Fruit fly (Drosophila melanogaster) whole organism, embryonic: Measurements from ENCODE around the gene CG1943.
A peak's percentile ranks its signal among the peaks of the same experiment; 100 is the strongest.

ENCODE experiments used
- Adf1 ChIP-seq: fragments of 200-800 bp; sonication (Bioruptor generic); IDR thresholded peaks from 2 replicates; pipeline ENCODE4 v1.3.6; 2022; ENCODE audit warnings: missing biosample characterization, missing genetic modification characterization
- Awh ChIP-seq: fragments of 200-800 bp; sonication (Bioruptor generic); IDR thresholded peaks from 2 replicates; pipeline ENCODE4, ENCODE4 v1.3.6; 2022; ENCODE audit warnings: missing biosample characterization, missing genetic modification characterization
- Bgb ChIP-seq: fragments of 200-800 bp; sonication (Bioruptor generic); IDR thresholded peaks from 2 replicates; pipeline ENCODE4 v1.3.6; 2022; ENCODE audit warnings: missing biosample characterization, missing genetic modification characterization; ENCODE audit not compliant: partially characterized antibody
- Bteb2 ChIP-seq: fragments of 200-800 bp; sonication (Bioruptor generic); optimal IDR thresholded peaks from 2 replicates; lab custom pipeline; 2016; ENCODE audit warnings: missing biosample characterization, missing genetic modification characterization
- C15 ChIP-seq: fragments of 200-800 bp; sonication (Bioruptor generic); IDR thresholded peaks from 3 replicates; pipeline ENCODE4 v1.3.6; 2022; ENCODE audit warnings: missing biosample characterization, missing genetic modification characterization
- CG11093 ChIP-seq: fragments of 200-800 bp; sonication (Bioruptor generic); IDR thresholded peaks from 3 replicates; pipeline ENCODE4 v1.3.6; 2022; ENCODE audit warnings: missing biosample characterization, missing genetic modification characterization
- CG11560 ChIP-seq: fragments of 200-800 bp; sonication (Bioruptor generic); IDR thresholded peaks from 3 replicates; pipeline ENCODE4 v1.3.6; 2022; ENCODE audit warnings: missing biosample characterization, missing genetic modification characterization
- CG12071 ChIP-seq: fragments of 200-800 bp; sonication (Bioruptor generic); optimal IDR thresholded peaks from 3 replicates; lab custom pipeline; 2018; ENCODE audit warnings: missing biosample characterization, mild to moderate bottlenecking, missing genetic modification characterization
- CG1233 ChIP-seq: fragments of 200-800 bp; sonication (Bioruptor generic); optimal IDR thresholded peaks from 4 replicates; lab custom pipeline; 2018; ENCODE audit warnings: missing biosample characterization, mild to moderate bottlenecking, missing genetic modification characterization
- CG14667 ChIP-seq: fragments of 200-800 bp; sonication (Bioruptor generic); IDR thresholded peaks from 2 replicates; pipeline ENCODE4 v1.3.6; 2022; ENCODE audit warnings: missing biosample characterization, missing genetic modification characterization
- CG15269 ChIP-seq: fragments of 200-800 bp; sonication (Bioruptor generic); optimal IDR thresholded peaks from 2 replicates; lab custom pipeline; 2018; ENCODE audit warnings: missing biosample characterization, mild to moderate bottlenecking, missing genetic modification characterization, moderate library complexity
- CG17568 ChIP-seq: fragments of 200-800 bp; sonication (Bioruptor generic); optimal IDR thresholded peaks from 2 replicates; lab custom pipeline; 2018; ENCODE audit warnings: missing biosample characterization, mild to moderate bottlenecking, missing genetic modification characterization, moderate library complexity
- CG17612 ChIP-seq: fragments of 200-800 bp; sonication (Bioruptor generic); IDR thresholded peaks from 2 replicates; pipeline ENCODE4 v1.3.6; 2022; ENCODE audit warnings: missing biosample characterization, missing genetic modification characterization
- CG18011 ChIP-seq: fragments of 200-800 bp; sonication (Bioruptor generic); optimal IDR thresholded peaks from 2 replicates; lab custom pipeline; 2017; ENCODE audit warnings: missing biosample characterization, missing genetic modification characterization, mild to moderate bottlenecking, moderate library complexity, missing genotype
- CG32767 ChIP-seq: fragments of 200-800 bp; sonication (Bioruptor generic); IDR thresholded peaks from 2 replicates; pipeline ENCODE4 v1.3.6; 2022; ENCODE audit warnings: missing biosample characterization, missing genetic modification characterization
- CG33213 ChIP-seq: fragments of 200-800 bp; sonication (Bioruptor generic); optimal IDR thresholded peaks from 3 replicates; lab custom pipeline; 2016; ENCODE audit warnings: missing biosample characterization, missing genetic modification characterization
- CG4282 ChIP-seq: fragments of 200-800 bp; sonication (Bioruptor generic); optimal IDR thresholded peaks from 2 replicates; lab custom pipeline; 2016; ENCODE audit warnings: missing biosample characterization, missing genetic modification characterization
- CG5953 ChIP-seq: fragments of 200-800 bp; sonication (Bioruptor generic); IDR thresholded peaks from 2 replicates; pipeline ENCODE4 v1.3.6; 2022; ENCODE audit warnings: missing biosample characterization, missing genetic modification characterization
- CG8478 ChIP-seq: fragments of >200 bp; optimal IDR thresholded peaks from 2 replicates; lab custom pipeline; 2018
- CG9215 ChIP-seq: fragments of 200-800 bp; sonication (Bioruptor generic); IDR thresholded peaks from 2 replicates; pipeline ENCODE4 v1.3.6; 2022; ENCODE audit warnings: missing biosample characterization, missing genetic modification characterization
- CG9797 ChIP-seq: fragments of 200-800 bp; sonication (Bioruptor generic); optimal IDR thresholded peaks from 3 replicates; lab custom pipeline; 2018; ENCODE audit warnings: missing biosample characterization, mild to moderate bottlenecking, missing genetic modification characterization
- Dip3 ChIP-seq: fragments of 200-800 bp; sonication (Bioruptor generic); optimal IDR thresholded peaks from 3 replicates; lab custom pipeline; 2016; ENCODE audit warnings: missing biosample characterization, missing genetic modification characterization
- Ets97D ChIP-seq: fragments of 200-800 bp; sonication (Bioruptor generic); optimal IDR thresholded peaks from 3 replicates; lab custom pipeline; 2016; ENCODE audit warnings: missing biosample characterization, missing genetic modification characterization
- Fer3 ChIP-seq: fragments of 200-800 bp; sonication (Bioruptor generic); optimal IDR thresholded peaks from 2 replicates; lab custom pipeline; 2018; ENCODE audit warnings: missing biosample characterization, mild to moderate bottlenecking, missing genetic modification characterization, moderate library complexity
- H15 ChIP-seq: fragments of 200-800 bp; sonication (Bioruptor generic); IDR thresholded peaks from 3 replicates; pipeline ENCODE4 v1.3.6; 2022; ENCODE audit warnings: missing biosample characterization, missing genetic modification characterization
- H2.0 ChIP-seq: fragments of 200-800 bp; sonication (Bioruptor generic); IDR thresholded peaks from 2 replicates; pipeline ENCODE4 v1.3.6; 2022; ENCODE audit warnings: missing biosample characterization, missing genetic modification characterization
- Hey ChIP-seq: fragments of 200-800 bp; sonication (Bioruptor generic); optimal IDR thresholded peaks from 3 replicates; lab custom pipeline; 2018; ENCODE audit warnings: missing biosample characterization, mild to moderate bottlenecking, missing genetic modification characterization
- Kr ChIP-seq: fragments of 200-800 bp; sonication (Bioruptor generic); optimal IDR thresholded peaks from 2 replicates; lab custom pipeline; 2017; ENCODE audit warnings: missing biosample characterization, mild to moderate bottlenecking, missing genetic modification characterization
- Lhr ChIP-seq: fragments of 200-800 bp; sonication (Bioruptor generic); optimal IDR thresholded peaks from 3 replicates; lab custom pipeline; 2017; ENCODE audit warnings: mild to moderate bottlenecking, missing biosample characterization, missing genetic modification reagents, missing genetic modification characterization
- NK7.1 ChIP-seq: fragments of 200-800 bp; sonication (Bioruptor generic); optimal IDR thresholded peaks from 3 replicates; lab custom pipeline; 2016; ENCODE audit warnings: missing biosample characterization, missing genetic modification characterization
- Ptx1 ChIP-seq: fragments of 200-800 bp; sonication (Bioruptor generic); IDR thresholded peaks from 2 replicates; pipeline ENCODE4 v1.3.6; 2022; ENCODE audit warnings: missing biosample characterization, missing genetic modification characterization
- aop ChIP-seq: fragments of 200-800 bp; sonication (Bioruptor generic); IDR thresholded peaks from 2 replicates; pipeline ENCODE4 v1.3.6; 2022; ENCODE audit warnings: missing biosample characterization, missing genetic modification characterization
- bowl ChIP-seq: fragments of 200-800 bp; sonication (Bioruptor generic); IDR thresholded peaks from 2 replicates; pipeline ENCODE4 v1.3.6; 2022; ENCODE audit warnings: missing biosample characterization, missing genetic modification characterization
- chn ChIP-seq: fragments of 200-800 bp; sonication (Bioruptor generic); optimal IDR thresholded peaks from 2 replicates; lab custom pipeline; 2016; ENCODE audit warnings: missing biosample characterization, missing genetic modification characterization
- dm ChIP-seq: fragments of 200-800 bp; sonication (Bioruptor generic); optimal IDR thresholded peaks from 3 replicates; lab custom pipeline; 2016; ENCODE audit warnings: missing biosample characterization, missing genetic modification characterization
- dmrt11E ChIP-seq: fragments of 200-800 bp; sonication (Bioruptor generic); optimal IDR thresholded peaks from 3 replicates; lab custom pipeline; 2018; ENCODE audit warnings: missing biosample characterization, mild to moderate bottlenecking, missing genetic modification characterization, moderate library complexity
- dysf ChIP-seq: fragments of 200-800 bp; sonication (Bioruptor generic); IDR thresholded peaks from 3 replicates; pipeline ENCODE4 v1.3.6; 2022; ENCODE audit warnings: missing biosample characterization, missing genetic modification characterization
- ind ChIP-seq: fragments of 200-800 bp; sonication (Bioruptor generic); optimal IDR thresholded peaks from 3 replicates; lab custom pipeline; 2016; ENCODE audit warnings: missing biosample characterization, missing genetic modification characterization
- kah ChIP-seq: fragments of 200-800 bp; sonication (Bioruptor generic); optimal IDR thresholded peaks from 2 replicates; lab custom pipeline; 2018; ENCODE audit warnings: missing biosample characterization, mild to moderate bottlenecking, missing genetic modification characterization
- kni ChIP-seq: fragments of 200-800 bp; sonication (Bioruptor generic); optimal IDR thresholded peaks from 3 replicates; lab custom pipeline; 2017; ENCODE audit warnings: mild to moderate bottlenecking, missing biosample characterization, missing genetic modification reagents, missing genetic modification characterization
- lbe ChIP-seq: fragments of 200-800 bp; sonication (Bioruptor generic); optimal IDR thresholded peaks from 2 replicates; lab custom pipeline; 2016; ENCODE audit warnings: missing biosample characterization, mild to moderate bottlenecking, missing genetic modification characterization
- pfk ChIP-seq: fragments of 200-800 bp; sonication (Bioruptor generic); optimal IDR thresholded peaks from 2 replicates; lab custom pipeline; 2018; ENCODE audit warnings: missing biosample characterization, mild to moderate bottlenecking, missing genetic modification characterization, moderate library complexity
- pros ChIP-seq: fragments of 200-800 bp; sonication (Bioruptor generic); optimal IDR thresholded peaks from 3 replicates; lab custom pipeline; 2019; ENCODE audit warnings: missing biosample characterization, mild to moderate bottlenecking, missing genetic modification characterization, moderate library complexity
- psq ChIP-seq: fragments of 200-800 bp; sonication (Bioruptor generic); optimal IDR thresholded peaks from 2 replicates; lab custom pipeline; 2017; ENCODE audit warnings: missing biosample characterization, missing genetic modification characterization
- sc ChIP-seq, 3 experiments: fragments of >200 bp in 2 of 3; fragments of 200-800 bp in 1 of 3; sonication (Bioruptor generic) in 1 of 3; optimal IDR thresholded peaks; 2 replicates in 2 of 3; 3 replicates in 1 of 3; lab custom pipeline; 2017; ENCODE audit warnings: mild to moderate bottlenecking in 1 of 3, missing biosample characterization in 1 of 3, missing genetic modification characterization in 1 of 3, missing genetic modification reagents in 1 of 3
- sens ChIP-seq: fragments of 200-800 bp; sonication (Bioruptor generic); peaks from one replicate; lab custom pipeline; 2016; ENCODE audit warnings: missing biosample characterization, missing genetic modification characterization
- sima ChIP-seq: fragments of 200-800 bp; sonication (Bioruptor generic); optimal IDR thresholded peaks from 2 replicates; lab custom pipeline; 2016; ENCODE audit warnings: missing biosample characterization, missing genetic modification characterization
- slou ChIP-seq: fragments of 200-800 bp; sonication (Bioruptor generic); optimal IDR thresholded peaks from 3 replicates; lab custom pipeline; 2016; ENCODE audit warnings: missing biosample characterization, missing genetic modification characterization
- sqz ChIP-seq: fragments of 200-800 bp; sonication (Bioruptor generic); optimal IDR thresholded peaks from 3 replicates; lab custom pipeline; 2018; ENCODE audit warnings: missing biosample characterization, mild to moderate bottlenecking, missing genetic modification characterization
- sr ChIP-seq: fragments of 200-800 bp; sonication (Bioruptor generic); IDR thresholded peaks from 3 replicates; pipeline ENCODE4 v1.3.6; 2022; ENCODE audit warnings: missing biosample characterization, missing genetic modification characterization
- trh ChIP-seq: fragments of 200-800 bp; sonication (Bioruptor generic); optimal IDR thresholded peaks from 2 replicates; lab custom pipeline; 2016; ENCODE audit warnings: missing biosample characterization, missing genetic modification characterization
- tx ChIP-seq: fragments of 200-800 bp; sonication (Bioruptor generic); optimal IDR thresholded peaks from 2 replicates; lab custom pipeline; 2016; ENCODE audit warnings: missing biosample characterization, missing genetic modification characterization
- vnd ChIP-seq: fragments of 200-800 bp; sonication (Bioruptor generic); IDR thresholded peaks from 3 replicates; pipeline ENCODE4 v1.3.6; 2022; ENCODE audit warnings: missing biosample characterization, missing genetic modification characterization; ENCODE audit not compliant: partially characterized antibody

CG1943 gene

dm6 chr3R:7081972-7082371 is 7.3 kb downstream of the CG1943 start, which contains the start of gene Dpck (continued):
- peak; percentile 76 for TF ChIP-seq CG9797 (GFP tag; lab: Kevin White, UChicago)
- no peak for TF ChIP-seq H15 (GFP tag; lab: Robert Waterston, UW)
- TF ChIP-seq Hey (tag; lab: Kevin White, UChicago): no peak
- TF ChIP-seq H2.0 (GFP tag; lab: Robert Waterston, UW): no peak
- TF ChIP-seq CG14667 (GFP tag; lab: Robert Waterston, UW): no peak
- TF ChIP-seq CG4282 (GFP tag; lab: Kevin White, UChicago): no peak
- no peak for TF ChIP-seq CG5953 (GFP tag; lab: Robert Waterston, UW)
- no peak for TF ChIP-seq NK7.1 (GFP tag; lab: Kevin White, UChicago)
- no peak for TF ChIP-seq slou (GFP tag; lab: Kevin White, UChicago)
- no peak for TF ChIP-seq C15 (GFP tag; lab: Robert Waterston, UW)
- TF ChIP-seq CG11560: no peak
- no peak for TF ChIP-seq pros (GFP tag; lab: Kevin White, UChicago)
- no peak for TF ChIP-seq Fer3 (tag; lab: Kevin White, UChicago)
- no peak for TF ChIP-seq Kr (GFP tag; lab: Kevin White, UChicago)
- TF ChIP-seq trh (GFP tag; lab: Kevin White, UChicago): no peak
- no peak for TF ChIP-seq CG32767 (GFP tag; lab: Robert Waterston, UW)
- no peak for TF ChIP-seq CG11093 (GFP tag; lab: Robert Waterston, UW)
- no peak for TF ChIP-seq Adf1
- TF ChIP-seq Dip3 (GFP tag; lab: Kevin White, UChicago): no peak
- TF ChIP-seq CG17568 (GFP tag; lab: Kevin White, UChicago): peak; percentile 38
- TF ChIP-seq CG12071 (GFP tag; lab: Kevin White, UChicago): peak; percentile 4
- TF ChIP-seq Bgb (GFP tag; lab: Robert Waterston, UW): no peak; the same call in 1 of the 2 replicates
- TF ChIP-seq Bteb2: no peak
- TF ChIP-seq sc (optimal IDR thresholded peaks at IDR 0.05; lab: Kevin White, UChicago): no peak
- TF ChIP-seq sc (GFP tag; optimal IDR thresholded peaks at IDR 0.05; lab: Kevin White, UChicago): no peak
- peak; percentile 72 for TF ChIP-seq kni (GFP tag; lab: Kevin White, UChicago)
- peak; percentile 38 for TF ChIP-seq lbe (GFP tag; lab: Kevin White, UChicago)
- TF ChIP-seq Ptx1 (GFP tag; lab: Robert Waterston, UW): 0 out of 2 replicates have a peak, but pooled peaks have one; percentile 6
- peak; percentile 16 for TF ChIP-seq CG1233 (GFP tag; lab: Kevin White, UChicago)
- TF ChIP-seq vnd: no peak
- no peak for TF ChIP-seq kah (GFP tag; lab: Kevin White, UChicago)
- peak; percentile 60 for TF ChIP-seq Lhr (GFP tag; lab: Kevin White, UChicago)
- TF ChIP-seq CG17612 (GFP tag; lab: Robert Waterston, UW): no peak
- no peak for TF ChIP-seq tx
- TF ChIP-seq ind (GFP tag; lab: Kevin White, UChicago): no peak
- TF ChIP-seq Awh (GFP tag; lab: Robert Waterston, UW): no peak
- no peak for TF ChIP-seq aop
- TF ChIP-seq CG15269 (tag; lab: Kevin White, UChicago): peak; percentile 36
- no peak for TF ChIP-seq sqz (GFP tag; lab: Kevin White, UChicago)
- TF ChIP-seq pfk (GFP tag; lab: Kevin White, UChicago): peak; percentile 37
- TF ChIP-seq Ets97D (GFP tag; lab: Kevin White, UChicago): peak; percentile 76
- TF ChIP-seq sens (GFP tag; lab: Kevin White, UChicago): peak; percentile 91
- TF ChIP-seq CG9215 (GFP tag; lab: Robert Waterston, UW): no peak
- TF ChIP-seq dmrt11E (tag; lab: Kevin White, UChicago): no peak
- TF ChIP-seq sr (GFP tag; lab: Robert Waterston, UW): no peak
- TF ChIP-seq sima (GFP tag; lab: Kevin White, UChicago): no peak
- TF ChIP-seq chn (GFP tag; lab: Kevin White, UChicago): no peak
- no peak for TF ChIP-seq psq (GFP tag; lab: Kevin White, UChicago)
- TF ChIP-seq CG8478: no peak
- peak; percentile 7 for TF ChIP-seq CG18011 (GFP tag; lab: Kevin White, UChicago)
- no peak for TF ChIP-seq bowl
- TF ChIP-seq CG33213 (GFP tag; lab: Kevin White, UChicago): peak; percentile 41
- TF ChIP-seq dysf (GFP tag; lab: Robert Waterston, UW): no peak
- TF ChIP-seq dm (GFP tag; lab: Kevin White, UChicago): peak; percentile 19
